Fruit fly (Drosophila melanogaster) whole organism, embryonic: Measurements from ENCODE around the gene CG8419.

Source experiments
- BtbVII ChIP-seq: fragments of 200-800 bp; sonication (Bioruptor generic); optimal IDR thresholded peaks from 3 replicates; lab custom pipeline; 2017; ENCODE audit warnings: missing biosample characterization, mild to moderate bottlenecking, missing genetic modification characterization
- CG10959 ChIP-seq: fragments of 200-800 bp; sonication (Bioruptor generic); IDR thresholded peaks from 2 replicates; pipeline ENCODE4 v1.3.6; 2022; ENCODE audit warnings: missing biosample characterization, missing genetic modification characterization
- CG11695 ChIP-seq: fragments of 200-800 bp; sonication (Bioruptor generic); IDR thresholded peaks from 3 replicates; pipeline ENCODE4 v1.3.6; 2022; ENCODE audit warnings: missing biosample characterization, missing genetic modification characterization
- CG11696 ChIP-seq: fragments of 200-800 bp; sonication (Bioruptor generic); IDR thresholded peaks from 2 replicates; pipeline ENCODE4 v1.3.6; 2022; ENCODE audit warnings: missing biosample characterization, missing genetic modification characterization
- CG12236 ChIP-seq: fragments of 200-800 bp; sonication (Bioruptor generic); optimal IDR thresholded peaks from 2 replicates; lab custom pipeline; 2016; ENCODE audit warnings: missing biosample characterization, missing genetic modification characterization
- CG13424 ChIP-seq: fragments of 200-800 bp; sonication (Bioruptor generic); optimal IDR thresholded peaks from 2 replicates; lab custom pipeline; 2019; ENCODE audit warnings: missing biosample characterization, mild to moderate bottlenecking, missing genetic modification characterization, moderate library complexity
- CG13775 ChIP-seq: fragments of 200-800 bp; sonication (Bioruptor generic); optimal IDR thresholded peaks from 3 replicates; lab custom pipeline; 2017; ENCODE audit warnings: missing biosample characterization, mild to moderate bottlenecking, missing genetic modification characterization
- CG14441 ChIP-seq: fragments of 200-800 bp; sonication (Bioruptor generic); IDR thresholded peaks from 2 replicates; pipeline ENCODE4 v1.3.6; 2022; ENCODE audit warnings: missing biosample characterization, missing genetic modification characterization
- CG14860 ChIP-seq: fragments of 200-800 bp; sonication (Bioruptor generic); IDR thresholded peaks from 3 replicates; pipeline ENCODE4 v1.3.6; 2022; ENCODE audit warnings: missing biosample characterization, missing genetic modification characterization; ENCODE audit not compliant: partially characterized antibody
- CG1647 ChIP-seq: fragments of 200-800 bp; sonication (Bioruptor generic); optimal IDR thresholded peaks from 3 replicates; lab custom pipeline; 2016; ENCODE audit warnings: missing biosample characterization, missing genetic modification characterization
- CG17568 ChIP-seq: fragments of 200-800 bp; sonication (Bioruptor generic); optimal IDR thresholded peaks from 2 replicates; lab custom pipeline; 2018; ENCODE audit warnings: missing biosample characterization, mild to moderate bottlenecking, missing genetic modification characterization, moderate library complexity
- CG18764 ChIP-seq: fragments of 200-800 bp; sonication (Bioruptor generic); optimal IDR thresholded peaks from 3 replicates; lab custom pipeline; 2016; ENCODE audit warnings: missing biosample characterization, missing genetic modification characterization
- CG2712 ChIP-seq: fragments of 200-800 bp; optimal IDR thresholded peaks from 3 replicates; lab custom pipeline; 2019; ENCODE audit warnings: missing biosample characterization, mild to moderate bottlenecking, missing genetic modification characterization, moderate library complexity
- CG32772 ChIP-seq: fragments of 200-800 bp; sonication (Bioruptor generic); IDR thresholded peaks from 2 replicates; pipeline ENCODE4 v1.3.6; 2022; ENCODE audit warnings: missing biosample characterization, missing genetic modification characterization
- CG4328 ChIP-seq: fragments of 200-800 bp; sonication (Bioruptor generic); optimal IDR thresholded peaks from 3 replicates; lab custom pipeline; 2017; ENCODE audit warnings: missing biosample characterization, missing genetic modification reagents, missing genetic modification characterization
- CG7786 ChIP-seq: fragments of 200-800 bp; sonication (Bioruptor generic); optimal IDR thresholded peaks from 2 replicates; lab custom pipeline; 2016; ENCODE audit warnings: missing biosample characterization, missing genetic modification characterization
- CG8478 ChIP-seq: fragments of >200 bp; optimal IDR thresholded peaks from 2 replicates; lab custom pipeline; 2018
- CG9817 ChIP-seq: fragments of 200-800 bp; sonication (Bioruptor generic); optimal IDR thresholded peaks from 2 replicates; lab custom pipeline; 2018; ENCODE audit warnings: missing biosample characterization, mild to moderate bottlenecking, missing genetic modification characterization, moderate library complexity
- Camta ChIP-seq: fragments of 200-800 bp; sonication (Bioruptor generic); optimal IDR thresholded peaks from 2 replicates; lab custom pipeline; 2016; ENCODE audit warnings: missing biosample characterization, missing genetic modification characterization
- D19A ChIP-seq: fragments of 200-800 bp; optimal IDR thresholded peaks from 3 replicates; lab custom pipeline; 2019; ENCODE audit warnings: missing biosample characterization, mild to moderate bottlenecking, missing genetic modification characterization, moderate library complexity
- Dip3 ChIP-seq: fragments of 200-800 bp; sonication (Bioruptor generic); optimal IDR thresholded peaks from 3 replicates; lab custom pipeline; 2016; ENCODE audit warnings: missing biosample characterization, missing genetic modification characterization
- Hmx ChIP-seq: fragments of 200-800 bp; sonication (Bioruptor generic); optimal IDR thresholded peaks from 2 replicates; lab custom pipeline; 2016; ENCODE audit warnings: missing biosample characterization, missing genetic modification characterization
- Hr3 ChIP-seq: fragments of 200-800 bp; sonication (Bioruptor generic); optimal IDR thresholded peaks from 3 replicates; lab custom pipeline; 2016; ENCODE audit warnings: missing biosample characterization, missing genetic modification characterization
- Hr39 ChIP-seq: fragments of >200 bp; optimal IDR thresholded peaks from 2 replicates; lab custom pipeline; 2017
- Lim3 ChIP-seq: fragments of 200-800 bp; sonication (Bioruptor generic); IDR thresholded peaks from 2 replicates; pipeline ENCODE4 v1.3.6; 2022; ENCODE audit warnings: missing biosample characterization, missing genetic modification characterization
- Lpt ChIP-seq: fragments of >200 bp; optimal IDR thresholded peaks from 2 replicates; lab custom pipeline; 2018; ENCODE audit warnings: missing biosample characterization, missing genetic modification characterization
- Max ChIP-seq: fragments of 200-800 bp; sonication (Bioruptor generic); optimal IDR thresholded peaks from 2 replicates; lab custom pipeline; 2016; ENCODE audit warnings: missing biosample characterization, mild to moderate bottlenecking, missing genetic modification characterization
- Poxn ChIP-seq: fragments of 200-800 bp; sonication (Bioruptor generic); IDR thresholded peaks from 2 replicates; pipeline ENCODE4 v1.3.6; 2022; ENCODE audit warnings: missing biosample characterization, missing genetic modification characterization
- Six4 ChIP-seq: fragments of 200-800 bp; sonication (Bioruptor generic); optimal IDR thresholded peaks from 2 replicates; lab custom pipeline; 2016; ENCODE audit warnings: missing biosample characterization, missing genetic modification characterization
- bbx ChIP-seq: fragments of 200-800 bp; sonication (Bioruptor generic); IDR thresholded peaks from 2 replicates; pipeline ENCODE4 v1.3.6; 2022; ENCODE audit warnings: missing biosample characterization, missing genetic modification characterization; ENCODE audit not compliant: partially characterized antibody
- da ChIP-seq: fragments of 200-800 bp; sonication (Bioruptor generic); optimal IDR thresholded peaks from 2 replicates; lab custom pipeline; 2016; ENCODE audit warnings: missing biosample characterization, missing genetic modification characterization
- disco-r ChIP-seq: fragments of 200-800 bp; sonication (Bioruptor generic); optimal IDR thresholded peaks from 2 replicates; lab custom pipeline; 2016; ENCODE audit warnings: missing biosample characterization, missing genetic modification characterization
- eve ChIP-seq, 2 experiments: fragments of >200 bp; optimal IDR thresholded peaks; 2 replicates each; lab custom pipeline; 2017; ENCODE audit warnings: missing biosample characterization in 2 of 2, missing genetic modification characterization in 2 of 2
- ham ChIP-seq: fragments of 200-800 bp; sonication (Bioruptor generic); IDR thresholded peaks from 2 replicates; pipeline ENCODE4 v1.3.6; 2022; ENCODE audit warnings: missing biosample characterization, missing genetic modification characterization
- her ChIP-seq: fragments of 200-800 bp; sonication (Bioruptor generic); optimal IDR thresholded peaks from 2 replicates; lab custom pipeline; 2016; ENCODE audit warnings: missing biosample characterization, missing genetic modification characterization
- jing ChIP-seq: fragments of 200-800 bp; sonication (Bioruptor generic); optimal IDR thresholded peaks from 2 replicates; lab custom pipeline; 2018; ENCODE audit warnings: missing biosample characterization, mild to moderate bottlenecking, missing genetic modification characterization
- klu ChIP-seq: fragments of 200-800 bp; sonication (Bioruptor generic); IDR thresholded peaks from 2 replicates; pipeline ENCODE4 v1.3.6; 2022; ENCODE audit warnings: missing biosample characterization, missing genetic modification characterization
- odd ChIP-seq: fragments of 200-800 bp; sonication (Bioruptor generic); optimal IDR thresholded peaks from 2 replicates; lab custom pipeline; 2017; ENCODE audit warnings: missing biosample characterization, mild to moderate bottlenecking, missing genetic modification characterization
- pan ChIP-seq, 4 experiments: fragments of >200 bp in 3 of 4; fragments of 200-800 bp in 1 of 4; sonication (Bioruptor generic) in 1 of 4; optimal IDR thresholded peaks in 3 of 4; IDR thresholded peaks in 1 of 4; 2 replicates each; pipeline versions ENCODE4 v1.3.6 to Lab custom; 2017 to 2022; ENCODE audit warnings: missing biosample characterization in 2 of 4, missing genetic modification characterization in 2 of 4, mixed read lengths in 1 of 4
- pzg ChIP-seq: fragments of 200-800 bp; sonication (Bioruptor generic); optimal IDR thresholded peaks from 3 replicates; lab custom pipeline; 2018; ENCODE audit warnings: missing biosample characterization, mild to moderate bottlenecking, missing genetic modification characterization, moderate library complexity
- ro ChIP-seq: fragments of 200-800 bp; sonication (Bioruptor generic); IDR thresholded peaks from 2 replicates; pipeline ENCODE4 v1.3.6; 2022; ENCODE audit warnings: missing biosample characterization, missing genetic modification characterization
- sens ChIP-seq: fragments of 200-800 bp; sonication (Bioruptor generic); peaks from one replicate; lab custom pipeline; 2016; ENCODE audit warnings: missing biosample characterization, missing genetic modification characterization
- seq ChIP-seq: fragments of 200-800 bp; sonication (Bioruptor generic); IDR thresholded peaks from 2 replicates; pipeline ENCODE4 v1.3.6; 2022; ENCODE audit warnings: missing biosample characterization, missing genetic modification characterization
- slp2 ChIP-seq: fragments of 200-800 bp; sonication (Bioruptor generic); optimal IDR thresholded peaks from 2 replicates; lab custom pipeline; 2016; ENCODE audit warnings: missing biosample characterization, missing genetic modification characterization
- sr ChIP-seq: fragments of 200-800 bp; sonication (Bioruptor generic); IDR thresholded peaks from 3 replicates; pipeline ENCODE4 v1.3.6; 2022; ENCODE audit warnings: missing biosample characterization, missing genetic modification characterization
- tio ChIP-seq: fragments of 200-800 bp; sonication (Bioruptor generic); optimal IDR thresholded peaks from 2 replicates; lab custom pipeline; 2017; ENCODE audit warnings: missing biosample characterization, missing genetic modification characterization, inconsistent platforms
- ttk ChIP-seq: fragments of 200-800 bp; sonication (Bioruptor generic); IDR thresholded peaks from 2 replicates; pipeline ENCODE4 v2.1.2; 2022; ENCODE audit warnings: missing biosample characterization, missing genetic modification characterization
- tx ChIP-seq: fragments of 200-800 bp; sonication (Bioruptor generic); optimal IDR thresholded peaks from 2 replicates; lab custom pipeline; 2016; ENCODE audit warnings: missing biosample characterization, missing genetic modification characterization
- unc-4 ChIP-seq: fragments of 200-800 bp; sonication (Bioruptor generic); IDR thresholded peaks from 2 replicates; pipeline ENCODE4 v1.3.6; 2022; ENCODE audit warnings: missing biosample characterization, missing genetic modification characterization; ENCODE audit not compliant: partially characterized antibody
- vnd ChIP-seq: fragments of 200-800 bp; sonication (Bioruptor generic); IDR thresholded peaks from 3 replicates; pipeline ENCODE4 v1.3.6; 2022; ENCODE audit warnings: missing biosample characterization, missing genetic modification characterization; ENCODE audit not compliant: partially characterized antibody

Gene CG8419

DNA sequence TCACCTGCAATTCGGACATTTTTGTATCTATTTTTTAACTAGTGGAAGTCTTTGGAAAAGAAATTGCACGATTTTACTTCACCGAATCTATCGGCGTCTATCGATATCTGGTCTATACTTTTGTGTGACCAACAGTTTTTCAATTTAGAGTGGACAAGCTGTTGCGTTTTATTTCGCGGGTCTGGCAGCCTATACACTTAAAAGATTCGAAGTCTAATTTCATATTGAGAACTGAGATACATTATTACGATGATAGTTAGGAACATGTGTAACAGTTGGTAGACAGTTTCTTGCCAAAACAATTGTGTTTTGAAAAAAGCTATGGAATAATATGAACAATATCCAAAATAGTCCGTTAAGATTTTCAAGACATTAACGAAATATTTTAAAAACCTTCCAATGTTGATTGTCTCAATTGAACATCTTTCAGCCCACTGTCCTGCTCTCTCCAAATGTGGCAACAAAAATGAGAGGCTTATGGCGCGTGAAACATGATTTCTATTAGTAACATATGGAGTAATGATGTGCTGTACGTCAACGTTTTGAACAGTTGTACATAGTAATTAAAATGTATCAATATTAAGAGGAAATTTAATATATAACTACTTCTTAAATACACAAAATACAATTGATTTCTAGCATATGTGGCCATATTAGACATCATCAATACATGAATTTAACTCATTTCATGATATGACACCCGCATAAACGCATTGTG lies 43.5 kb upstream of the CG8419 start, which contains the start of gene Acbp1 (continued):
- TF ChIP-seq CG17568 (GFP tag; lab: Kevin White, UChicago) (peak; percentile 98), CG2712 (tag; lab: Kevin White, UChicago) (peak; percentile 99), Poxn (peak; percentile 81), odd (GFP tag; lab: Kevin White, UChicago) (peak; percentile 99), tx (GFP tag; lab: Kevin White, UChicago) (peak; percentile 97), pan (optimal IDR thresholded peaks at IDR 0.05; lab: Kevin White, UChicago) (no peak), pan (GFP tag; optimal IDR thresholded peaks at IDR 0.05 in 1 of 2, IDR thresholded peaks at IDR 0.05 in 1 of 2) (peak in 1 of 2 experiments; percentile 89), CG18764 (peak; percentile 88), CG10959 (GFP tag; lab: Robert Waterston, UW) (peak; percentile 79), Six4 (GFP tag; lab: Kevin White, UChicago) (peak; percentile 93), ro (GFP tag; lab: Robert Waterston, UW) (peak; percentile 77; the same call in 1 of the 2 replicates), Max (GFP tag; lab: Kevin White, UChicago) (peak; percentile 92), da (peak; percentile 81), disco-r (peak; percentile 82), CG32772 (GFP tag; lab: Robert Waterston, UW) (peak; percentile 90), jing (GFP tag; lab: Kevin White, UChicago) (peak; percentile 83), CG11695 (peak; percentile 94), CG8478 (lab: Kevin White, UChicago) (no peak), vnd (GFP tag; lab: Robert Waterston, UW) (peak; percentile 60), CG13775 (GFP tag; lab: Kevin White, UChicago) (peak; percentile 97), sr (GFP tag; lab: Robert Waterston, UW) (peak; percentile 45; the same call in 1 of the 3 replicates), tio (GFP tag; lab: Kevin White, UChicago) (peak; percentile 91), D19A (tag; lab: Kevin White, UChicago) (peak; percentile 97), BtbVII (GFP tag; lab: Kevin White, UChicago) (peak; percentile 99), sens (GFP tag; lab: Kevin White, UChicago) (peak; percentile 99), CG4328 (peak; percentile 98), unc-4 (GFP tag; lab: Robert Waterston, UW) (peak; percentile 89), CG9817 (tag; lab: Kevin White, UChicago) (peak; percentile 91), eve (GFP tag; optimal IDR thresholded peaks at IDR 0.05; lab: Kevin White, UChicago) (peak in 1 of 2 experiments; percentile 99), CG11696 (GFP tag; lab: Robert Waterston, UW) (peak; percentile 77), klu (peak; percentile 88), CG7786 (GFP tag; lab: Kevin White, UChicago) (peak; percentile 96), ttk (GFP tag; lab: Robert Waterston, UW) (peak; percentile 80), pzg (GFP tag; lab: Kevin White, UChicago) (peak; percentile 94), ham (GFP tag; lab: Robert Waterston, UW) (peak; percentile 50; the same call in 1 of the 2 replicates), CG14441 (GFP tag; lab: Robert Waterston, UW) (peak; percentile 89), bbx (peak; percentile 79), CG14860 (GFP tag; lab: Robert Waterston, UW) (peak; percentile 74), CG1647 (GFP tag; lab: Kevin White, UChicago) (peak; percentile 94), Camta (GFP tag; lab: Kevin White, UChicago) (peak; percentile 95), seq (peak; percentile 93), CG13424 (tag; lab: Kevin White, UChicago) (peak; percentile 98), Hmx (GFP tag; lab: Kevin White, UChicago) (peak; percentile 90), slp2 (peak; percentile 91), CG12236 (GFP tag; lab: Kevin White, UChicago) (peak; percentile 89), Hr39 (lab: Kevin White, UChicago) (no peak), Dip3 (GFP tag; lab: Kevin White, UChicago) (peak; percentile 95), her (GFP tag; lab: Kevin White, UChicago) (peak; percentile 95), Hr3 (GFP tag; lab: Kevin White, UChicago) (peak; percentile 93), Lpt (GFP tag; lab: Kevin White, UChicago) (no peak), Lim3 (GFP tag; lab: Robert Waterston, UW) (peak; percentile 69)
